Fruit fly (Drosophila melanogaster): ENCODE data around the gene Syp.

Gene Syp

dm6 chr3R:20783714-20784435 lies 27.3 kb downstream of the Syp start:
- TF ChIP-seq psq (optimal IDR thresholded peaks at IDR 0.05) (no peak), Sin3A (optimal IDR thresholded peaks at IDR 0.05) (no peak), insv (optimal IDR thresholded peaks at IDR 0.05) (no peak), Myc (optimal IDR thresholded peaks at IDR 0.05) (no peak), h (optimal IDR thresholded peaks at IDR 0.05) (no peak), ttk (optimal IDR thresholded peaks at IDR 0.05) (no peak)

dm6 chr3R:20784436-20785368 lies 28.2 kb downstream of the Syp start:
- no peak for TF ChIP-seq h (optimal IDR thresholded peaks at IDR 0.05)
- TF ChIP-seq insv (optimal IDR thresholded peaks at IDR 0.05) = no peak
- no peak for TF ChIP-seq Sin3A (optimal IDR thresholded peaks at IDR 0.05)
- TF ChIP-seq Myc (optimal IDR thresholded peaks at IDR 0.05) = no peak
- no peak for TF ChIP-seq psq (optimal IDR thresholded peaks at IDR 0.05)
- TF ChIP-seq ttk (optimal IDR thresholded peaks at IDR 0.05) = no peak

- TF ChIP-seq insv (optimal IDR thresholded peaks at IDR 0.05) = no peak
- no peak for TF ChIP-seq psq (optimal IDR thresholded peaks at IDR 0.05)
- no peak for TF ChIP-seq Myc (optimal IDR thresholded peaks at IDR 0.05)
- TF ChIP-seq Sin3A (optimal IDR thresholded peaks at IDR 0.05) = no peak
- TF ChIP-seq ttk (optimal IDR thresholded peaks at IDR 0.05) = no peak
These were observed 32.0 kb downstream of the Syp start for dm6 chr3R:20788559-20788958.

DNA sequence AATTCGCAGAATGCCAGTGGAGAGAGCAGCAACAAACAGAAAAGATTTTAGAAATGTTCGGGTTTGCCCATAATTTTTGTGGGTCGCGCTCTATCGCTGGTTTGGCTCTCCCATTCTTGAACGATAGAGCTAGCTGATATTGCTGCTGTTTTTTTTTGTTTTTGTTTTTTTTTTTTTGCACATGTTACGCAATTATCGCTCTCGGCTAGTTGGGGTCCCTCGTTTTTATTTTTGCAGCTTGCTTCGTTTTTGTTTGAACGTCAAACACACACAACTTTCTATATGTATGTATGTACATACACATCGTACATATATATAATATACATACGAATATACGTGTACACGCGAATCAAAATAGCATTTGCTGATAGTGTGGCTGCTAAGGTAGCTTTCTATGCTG lies 33.9 kb downstream of the Syp start:
- no peak for TF ChIP-seq insv (optimal IDR thresholded peaks at IDR 0.05)
- TF ChIP-seq h (optimal IDR thresholded peaks at IDR 0.05) = no peak
- TF ChIP-seq ttk (optimal IDR thresholded peaks at IDR 0.05) = no peak
- no peak for TF ChIP-seq Sin3A (optimal IDR thresholded peaks at IDR 0.05)
- TF ChIP-seq Myc (optimal IDR thresholded peaks at IDR 0.05) = no peak
- TF ChIP-seq psq (optimal IDR thresholded peaks at IDR 0.05) = no peak

DNA sequence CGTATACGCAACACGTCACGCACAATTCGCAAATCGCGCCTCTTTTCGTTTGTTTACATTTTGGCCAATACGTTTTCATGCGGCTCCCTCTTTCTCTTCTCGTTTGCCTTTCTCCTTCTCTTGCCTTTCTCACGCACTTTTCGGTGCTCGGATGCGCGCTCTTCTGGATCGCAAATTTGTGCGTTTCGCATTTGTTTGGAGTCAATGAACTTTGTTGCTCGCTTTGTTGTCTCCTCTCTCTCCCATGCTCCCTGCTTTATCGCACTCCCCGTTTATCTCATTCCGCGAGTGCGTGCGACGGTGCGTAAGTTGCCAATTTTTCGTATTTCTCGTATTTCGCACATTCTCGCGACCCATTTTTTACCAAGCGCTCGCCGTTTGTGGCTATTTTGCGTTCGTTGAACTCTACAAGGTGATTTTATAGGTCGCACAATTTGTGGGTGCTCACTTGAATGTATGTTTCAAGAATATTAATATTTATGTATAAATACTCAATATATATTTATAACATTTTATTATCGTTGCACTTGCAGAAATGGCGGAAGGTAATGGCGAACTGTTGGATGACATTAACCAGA lies 34.8 kb downstream of the Syp start:
- TF ChIP-seq h (optimal IDR thresholded peaks at IDR 0.05) = no peak
- TF ChIP-seq ttk (optimal IDR thresholded peaks at IDR 0.05) = no peak
- no peak for TF ChIP-seq insv (optimal IDR thresholded peaks at IDR 0.05)
- no peak for TF ChIP-seq Sin3A (optimal IDR thresholded peaks at IDR 0.05)
- no peak for TF ChIP-seq Myc (optimal IDR thresholded peaks at IDR 0.05)
- no peak for TF ChIP-seq psq (optimal IDR thresholded peaks at IDR 0.05)

dm6 chr3R:20796949-20797348 lies 40.4 kb downstream of the Syp start:
- TF ChIP-seq Sin3A (optimal IDR thresholded peaks at IDR 0.05) (no peak), ttk (optimal IDR thresholded peaks at IDR 0.05) (no peak), Myc (optimal IDR thresholded peaks at IDR 0.05) (no peak), h (optimal IDR thresholded peaks at IDR 0.05) (no peak), psq (optimal IDR thresholded peaks at IDR 0.05) (no peak), insv (optimal IDR thresholded peaks at IDR 0.05) (no peak)

dm6 chr3R:20802253-20802652 lies 45.7 kb downstream of the Syp start:
- TF ChIP-seq psq (optimal IDR thresholded peaks at IDR 0.05) (no peak), insv (optimal IDR thresholded peaks at IDR 0.05) (no peak), h (optimal IDR thresholded peaks at IDR 0.05) (no peak), ttk (optimal IDR thresholded peaks at IDR 0.05) (no peak), Myc (optimal IDR thresholded peaks at IDR 0.05) (no peak)

dm6 chr3R:20816008-20816407 lies 59.5 kb downstream of the Syp start, which contains the start of gene Fancd2:
Gene Fancd2, minus strand, starts transcription at chr3R:20816190.
- TF ChIP-seq ttk (optimal IDR thresholded peaks at IDR 0.05) (no peak), Myc (optimal IDR thresholded peaks at IDR 0.05) (no peak), Sin3A (optimal IDR thresholded peaks at IDR 0.05) (no peak), insv (optimal IDR thresholded peaks at IDR 0.05) (no peak), psq (optimal IDR thresholded peaks at IDR 0.05) (no peak), h (optimal IDR thresholded peaks at IDR 0.05) (no peak)

dm6 chr3R:20818237-20818636 lies 61.7 kb downstream of the Syp start:
- TF ChIP-seq Sin3A (optimal IDR thresholded peaks at IDR 0.05) (no peak), psq (optimal IDR thresholded peaks at IDR 0.05) (no peak), ttk (optimal IDR thresholded peaks at IDR 0.05) (no peak)

- no peak for TF ChIP-seq psq (optimal IDR thresholded peaks at IDR 0.05)
- no peak for TF ChIP-seq Myc (optimal IDR thresholded peaks at IDR 0.05)
- TF ChIP-seq h (optimal IDR thresholded peaks at IDR 0.05) = no peak
- no peak for TF ChIP-seq ttk (optimal IDR thresholded peaks at IDR 0.05)
- TF ChIP-seq Sin3A (optimal IDR thresholded peaks at IDR 0.05) = no peak
These were observed 62.2 kb downstream of the Syp start, which contains the start of gene CG17270 for dm6 chr3R:20818689-20819088. Gene CG17270, minus strand, starts transcription at chr3R:20818929.

dm6 chr3R:20821815-20822375 lies 65.4 kb downstream of the Syp start, which contains the start of the genes CG17271 and RpS20:
Gene CG17271, minus strand, starts transcription at chr3R:20821848.
Gene RpS20, plus strand, starts transcription at chr3R:20822181.
- TF ChIP-seq Sin3A (optimal IDR thresholded peaks at IDR 0.05) (no peak), ttk (optimal IDR thresholded peaks at IDR 0.05) (no peak), insv (optimal IDR thresholded peaks at IDR 0.05) (no peak), h (optimal IDR thresholded peaks at IDR 0.05) (no peak)
